Fruit fly (Drosophila melanogaster) whole organism, prepupa: ENCODE data around the gene sog.

Source experiments
- CG32006 ChIP-seq: fragments of 200-800 bp; sonication (Bioruptor generic); optimal IDR thresholded peaks from 3 replicates; lab custom pipeline; 2017; ENCODE audit warnings: missing biosample characterization, mild to moderate bottlenecking, missing genetic modification characterization
- Sox102F ChIP-seq: fragments of 200-800 bp; sonication (Bioruptor generic); optimal IDR thresholded peaks from 2 replicates; lab custom pipeline; 2016; ENCODE audit warnings: missing biosample characterization, mild to moderate bottlenecking, missing genetic modification characterization
- Sox14 ChIP-seq: fragments of 200-800 bp; sonication (Bioruptor generic); optimal IDR thresholded peaks from 3 replicates; lab custom pipeline; 2016; ENCODE audit warnings: missing biosample characterization, missing genetic modification characterization
- Sox15 ChIP-seq: fragments of 200-800 bp; sonication (Bioruptor generic); optimal IDR thresholded peaks from 3 replicates; lab custom pipeline; 2016; ENCODE audit warnings: missing biosample characterization, missing genetic modification characterization
- dac ChIP-seq: fragments of 200-800 bp; sonication (Bioruptor generic); optimal IDR thresholded peaks from 2 replicates; lab custom pipeline; 2017; ENCODE audit warnings: missing biosample characterization, mild to moderate bottlenecking, missing genetic modification characterization
- fkh ChIP-seq: fragments of 200-800 bp; sonication (Bioruptor generic); optimal IDR thresholded peaks from 3 replicates; lab custom pipeline; 2017; ENCODE audit warnings: missing biosample characterization, mild to moderate bottlenecking, missing genetic modification characterization, moderate library complexity
- net ChIP-seq: fragments of 200-800 bp; sonication (Bioruptor generic); optimal IDR thresholded peaks from 3 replicates; lab custom pipeline; 2016; ENCODE audit warnings: missing biosample characterization, missing genetic modification characterization
- salr ChIP-seq, 2 experiments: fragments of 200-800 bp; sonication (Bioruptor generic); optimal IDR thresholded peaks; 3 replicates each; lab custom pipeline; 2016 to 2018; ENCODE audit warnings: missing biosample characterization in 2 of 2, missing genetic modification characterization in 2 of 2, mild to moderate bottlenecking in 1 of 2
- topi ChIP-seq: fragments of 200-800 bp; sonication (Bioruptor generic); optimal IDR thresholded peaks from 3 replicates; lab custom pipeline; 2016; ENCODE audit warnings: missing biosample characterization, missing genetic modification characterization

DNA sequence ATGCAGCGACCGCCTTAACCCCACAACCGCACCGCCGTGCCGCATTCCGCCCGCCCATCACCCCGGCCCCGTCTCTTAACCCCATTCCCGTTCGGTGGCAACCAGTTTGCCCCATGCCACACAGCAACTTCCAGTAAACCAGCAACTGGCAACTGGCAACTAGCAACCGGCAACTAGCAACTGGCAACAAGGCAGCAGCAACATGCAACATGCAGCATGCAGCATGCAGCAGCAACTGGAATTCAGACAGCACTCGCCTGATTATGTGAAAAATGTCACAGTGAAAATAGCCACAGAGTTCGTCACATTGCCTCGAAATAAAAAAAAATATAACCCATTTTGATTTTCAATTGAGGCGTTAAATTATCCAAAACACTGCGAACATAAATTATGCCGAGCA, 21.4 kb downstream of the sog start:
- TF ChIP-seq CG32006 (GFP tag; lab: Kevin White, UChicago) = no peak
- no peak for TF ChIP-seq Sox102F (GFP tag; lab: Kevin White, UChicago)
- TF ChIP-seq fkh (GFP tag; lab: Kevin White, UChicago) = no peak
- no peak for TF ChIP-seq net (GFP tag; lab: Kevin White, UChicago)
- no peak for TF ChIP-seq salr (GFP tag; optimal IDR thresholded peaks at IDR 0.05; lab: Kevin White, UChicago)
- no peak for TF ChIP-seq dac (GFP tag; lab: Kevin White, UChicago)
- TF ChIP-seq Sox14 (GFP tag; lab: Kevin White, UChicago) = no peak
- no peak for TF ChIP-seq Sox15 (GFP tag; lab: Kevin White, UChicago)
- no peak for TF ChIP-seq topi (GFP tag; lab: Kevin White, UChicago)
